5 fruit fly cellular contexts compared by ENCODE assay signal in the genomic region with DNA sequence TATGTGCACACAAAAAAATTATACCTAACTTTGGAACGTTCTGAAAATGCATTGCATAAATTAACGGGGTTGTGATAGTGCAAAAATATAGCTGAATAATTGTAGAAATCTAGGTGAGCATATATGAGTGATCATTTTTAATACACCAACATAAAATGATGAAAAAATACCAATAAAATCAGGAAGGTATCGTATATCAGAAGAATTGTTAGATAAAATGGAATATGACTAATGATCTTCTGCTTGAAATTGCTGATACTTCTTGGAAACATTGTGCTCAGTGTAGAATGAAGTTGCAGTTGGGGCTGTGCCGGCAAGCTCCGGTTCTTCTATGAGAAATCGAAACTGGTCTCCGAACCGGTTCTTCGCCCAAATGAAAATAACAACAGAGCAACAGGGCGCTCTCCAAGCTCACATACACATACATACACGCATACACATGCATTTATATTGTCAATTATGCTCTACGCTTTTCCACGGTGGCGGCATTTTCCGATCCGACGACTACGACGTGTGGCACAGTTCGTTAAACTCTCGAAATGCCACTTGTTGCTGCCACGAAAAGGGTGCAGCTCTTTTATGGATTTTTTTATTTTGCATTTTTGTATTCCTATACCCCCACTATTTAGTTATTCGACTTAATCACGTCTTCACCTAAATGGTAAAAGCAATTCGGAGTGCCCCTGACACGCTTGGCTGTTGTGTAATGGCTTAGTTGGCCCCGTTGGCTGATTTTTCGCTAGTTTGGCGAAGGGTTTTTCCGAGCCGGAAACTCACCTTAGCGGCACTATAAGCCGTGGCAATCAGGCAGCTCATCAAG.
TF ChIP-seq lines count a peak whose summit lies in the region.

No protein-coding gene starts in this region.

- TF ChIP-seq CTCF in whole organism, embryonic (GFP tag; optimal IDR thresholded peaks at IDR 0.05; lab: Kevin White, UChicago) = peak; percentile 43

TF ChIP-seq in whole organism, adult, 20 proteins besides CTCF, POLR2A, EP300 and RAD21 (continues in another document):
- TF ChIP-seq CG7101 (tag; optimal IDR thresholded peaks at IDR 0.05; lab: Kevin White, UChicago) (peak; percentile 68), toe (GFP tag; optimal IDR thresholded peaks at IDR 0.05; lab: Kevin White, UChicago) (no peak), cnc (optimal IDR thresholded peaks at IDR 0.05; lab: Kevin White, UChicago) (no peak), cic (GFP tag; optimal IDR thresholded peaks at IDR 0.05; lab: Kevin White, UChicago) (no peak), CG7045 (GFP tag; optimal IDR thresholded peaks at IDR 0.05; lab: Kevin White, UChicago) (peak; percentile 55), CG33017 (tag; optimal IDR thresholded peaks at IDR 0.05; lab: Kevin White, UChicago) (peak; percentile 5), bab1 (GFP tag; optimal IDR thresholded peaks at IDR 0.05; lab: Kevin White, UChicago) (peak; percentile 79), CG12768 (GFP tag; optimal IDR thresholded peaks at IDR 0.05; lab: Kevin White, UChicago) (no peak), pad (GFP tag; optimal IDR thresholded peaks at IDR 0.05; lab: Kevin White, UChicago) (peak; percentile 38), Hr96 (GFP tag; optimal IDR thresholded peaks at IDR 0.05; lab: Kevin White, UChicago) (peak; percentile 37), ovo (GFP tag; optimal IDR thresholded peaks at IDR 0.05; lab: Kevin White, UChicago) (peak; percentile 55), CG1620 (GFP tag; optimal IDR thresholded peaks at IDR 0.05; lab: Kevin White, UChicago) (peak; percentile 27), CG14711 (tag; optimal IDR thresholded peaks at IDR 0.05; lab: Kevin White, UChicago) (peak; percentile 63), tj (GFP tag; optimal IDR thresholded peaks at IDR 0.05; lab: Kevin White, UChicago) (peak; percentile 71), kay (GFP tag; lab: Kevin White, UChicago; ENCODE audit: borderline replicate concordance) (no peak), Mnt (GFP tag; optimal IDR thresholded peaks at IDR 0.05; lab: Kevin White, UChicago) (no peak)

TF ChIP-seq in whole organism, embryonic, 481 proteins besides CTCF, POLR2A, EP300 and RAD21 (continues in another document):
- TF ChIP-seq Kr (GFP tag; optimal IDR thresholded peaks at IDR 0.05; lab: Kevin White, UChicago) = no peak
- peak; percentile 86 for TF ChIP-seq HLH54F (GFP tag; optimal IDR thresholded peaks at IDR 0.05; lab: Kevin White, UChicago)
- TF ChIP-seq p53 (GFP tag; optimal IDR thresholded peaks at IDR 0.05; lab: Kevin White, UChicago) = peak; percentile 79
- no peak for TF ChIP-seq Dll (GFP tag; IDR thresholded peaks at IDR 0.05; lab: Robert Waterston, UW; ENCODE audit: partially characterized antibody)
- peak; percentile 76 for TF ChIP-seq crc (GFP tag; optimal IDR thresholded peaks at IDR 0.05; lab: Kevin White, UChicago)
- TF ChIP-seq CG8359 (GFP tag; optimal IDR thresholded peaks at IDR 0.05; lab: Kevin White, UChicago; ENCODE audit: borderline replicate concordance) = peak; percentile 68
- TF ChIP-seq CG12744 (GFP tag; optimal IDR thresholded peaks at IDR 0.05; lab: Kevin White, UChicago) = peak; percentile 86
- peak; percentile 74 for TF ChIP-seq pb (GFP tag; optimal IDR thresholded peaks at IDR 0.05; lab: Kevin White, UChicago)
- peak; percentile 74; the same call in 1 of the 2 replicates for TF ChIP-seq CG14014 (GFP tag; IDR thresholded peaks at IDR 0.05; lab: Robert Waterston, UW)
- peak; percentile 90 for TF ChIP-seq lmd (GFP tag; IDR thresholded peaks at IDR 0.05; lab: Robert Waterston, UW)
- no peak for TF ChIP-seq nerfin-2 (GFP tag; IDR thresholded peaks at IDR 0.05; lab: Robert Waterston, UW; ENCODE audit: partially characterized antibody)
- TF ChIP-seq CG12236 (GFP tag; optimal IDR thresholded peaks at IDR 0.05; lab: Kevin White, UChicago) = peak; percentile 80
- peak in 1 of 2 experiments; percentile 53 for TF ChIP-seq crp (GFP tag; optimal IDR thresholded peaks at IDR 0.05; lab: Kevin White, UChicago)
- TF ChIP-seq CG32532 (GFP tag; IDR thresholded peaks at IDR 0.05; lab: Robert Waterston, UW) = peak; percentile 89
- TF ChIP-seq CG17359 (tag; optimal IDR thresholded peaks at IDR 0.05; lab: Kevin White, UChicago) = peak; percentile 82

TF ChIP-seq in whole organism, prepupa, 60 proteins besides CTCF, POLR2A, EP300 and RAD21 (continues in another document):
- TF ChIP-seq Eip75B (GFP tag; optimal IDR thresholded peaks at IDR 0.05; lab: Kevin White, UChicago) = peak; percentile 97
- TF ChIP-seq Met (GFP tag; optimal IDR thresholded peaks at IDR 0.05; lab: Kevin White, UChicago) = peak; percentile 95
- TF ChIP-seq Blimp-1 (GFP tag; optimal IDR thresholded peaks at IDR 0.05; lab: Kevin White, UChicago) = peak; percentile 91
- TF ChIP-seq CG31627 (GFP tag; optimal IDR thresholded peaks at IDR 0.05; lab: Kevin White, UChicago) = peak; percentile 93
- peak; percentile 18 for TF ChIP-seq fkh (GFP tag; optimal IDR thresholded peaks at IDR 0.05; lab: Kevin White, UChicago)
- TF ChIP-seq Sox14 (GFP tag; optimal IDR thresholded peaks at IDR 0.05; lab: Kevin White, UChicago) = peak; percentile 96
- TF ChIP-seq Lpt (GFP tag; optimal IDR thresholded peaks at IDR 0.05; lab: Kevin White, UChicago) = peak; percentile 80
- TF ChIP-seq spab (GFP tag; optimal IDR thresholded peaks at IDR 0.05; lab: Kevin White, UChicago) = peak; percentile 92
- peak; percentile 95 for TF ChIP-seq CG10631 (GFP tag; optimal IDR thresholded peaks at IDR 0.05; lab: Kevin White, UChicago)
- TF ChIP-seq CG3919 (GFP tag; optimal IDR thresholded peaks at IDR 0.05; lab: Kevin White, UChicago) = peak; percentile 91
- peak; percentile 96 for TF ChIP-seq CG8632 (GFP tag; optimal IDR thresholded peaks at IDR 0.05; lab: Kevin White, UChicago)
- TF ChIP-seq CG1621 (tag; optimal IDR thresholded peaks at IDR 0.05; lab: Kevin White, UChicago) = peak; percentile 91
- TF ChIP-seq achi (GFP tag; optimal IDR thresholded peaks at IDR 0.05; lab: Kevin White, UChicago) = peak; percentile 93
- TF ChIP-seq CG15336 (GFP tag; IDR thresholded peaks at IDR 0.05; lab: Robert Waterston, UW) = peak; percentile 93
- TF ChIP-seq CG34406 (GFP tag; optimal IDR thresholded peaks at IDR 0.05; lab: Kevin White, UChicago) = peak; percentile 96
- TF ChIP-seq topi (GFP tag; optimal IDR thresholded peaks at IDR 0.05; lab: Kevin White, UChicago) = peak; percentile 93
- peak; percentile 51 for TF ChIP-seq Eip93F (GFP tag; optimal IDR thresholded peaks at IDR 0.05; lab: Kevin White, UChicago)

TF ChIP-seq in whole organism, pupa, 21 proteins besides CTCF, POLR2A, EP300 and RAD21 (continues in another document):
- TF ChIP-seq CG8159 (tag; optimal IDR thresholded peaks at IDR 0.05; lab: Kevin White, UChicago) (peak; percentile 95), rn (GFP tag; IDR thresholded peaks at IDR 0.05; lab: Robert Waterston, UW) (peak; percentile 71), CG14655 (GFP tag; optimal IDR thresholded peaks at IDR 0.05; lab: Kevin White, UChicago) (peak; percentile 95), fd96Ca (GFP tag; IDR thresholded peaks at IDR 0.05; lab: Robert Waterston, UW) (peak; percentile 64; the same call in 2 of the 3 replicates), D1 (tag; optimal IDR thresholded peaks at IDR 0.05; lab: Kevin White, UChicago) (peak; percentile 90), CG10348 (GFP tag; IDR thresholded peaks at IDR 0.05; lab: Robert Waterston, UW) (peak; percentile 64; the same call in 1 of the 2 replicates), CG12605 (GFP tag; IDR thresholded peaks at IDR 0.05; lab: Robert Waterston, UW) (peak; percentile 71; the same call in 1 of the 2 replicates), CG34367 (tag; optimal IDR thresholded peaks at IDR 0.05; lab: Kevin White, UChicago) (peak; percentile 91), Pif1B (GFP tag; optimal IDR thresholded peaks at IDR 0.05; lab: Kevin White, UChicago) (peak; percentile 94), Pif1A (GFP tag; optimal IDR thresholded peaks at IDR 0.05; lab: Kevin White, UChicago) (peak; percentile 92), CG8301 (tag; optimal IDR thresholded peaks at IDR 0.05; lab: Kevin White, UChicago) (peak; percentile 94), Ets98B (GFP tag; IDR thresholded peaks at IDR 0.05; lab: Robert Waterston, UW) (peak; percentile 80), CG13204 (GFP tag; optimal IDR thresholded peaks at IDR 0.05; lab: Kevin White, UChicago) (peak; percentile 90), CG9948 (tag; optimal IDR thresholded peaks at IDR 0.05; lab: Kevin White, UChicago) (peak; percentile 94), CG4496 (GFP tag; IDR thresholded peaks at IDR 0.05; lab: Robert Waterston, UW) (peak; percentile 90), Snoo (tag; optimal IDR thresholded peaks at IDR 0.05; lab: Kevin White, UChicago) (peak; percentile 90), gl (tag; optimal IDR thresholded peaks at IDR 0.05; lab: Kevin White, UChicago) (peak; percentile 77), EcR (GFP tag; optimal IDR thresholded peaks at IDR 0.05; lab: Kevin White, UChicago) (peak; percentile 79)

TF ChIP-seq in whole organism, wandering third instar larva, 38 proteins besides CTCF, POLR2A, EP300 and RAD21 (continues in another document):
- TF ChIP-seq psq (GFP tag; optimal IDR thresholded peaks at IDR 0.05; lab: Kevin White, UChicago) = peak; percentile 90
- peak; percentile 95 for TF ChIP-seq Sp1 (GFP tag; optimal IDR thresholded peaks at IDR 0.05; lab: Kevin White, UChicago)
- peak; percentile 80 for TF ChIP-seq brk (GFP tag; optimal IDR thresholded peaks at IDR 0.05; lab: Kevin White, UChicago)
- peak; percentile 76 for TF ChIP-seq CG32264 (GFP tag; optimal IDR thresholded peaks at IDR 0.05; lab: Kevin White, UChicago)
- no peak for TF ChIP-seq dl (GFP tag; optimal IDR thresholded peaks at IDR 0.05; lab: Kevin White, UChicago; ENCODE audit: insufficient read depth in 1 of 2, partially characterized antibody in 2 of 2)
- TF ChIP-seq woc (GFP tag; optimal IDR thresholded peaks at IDR 0.05; lab: Kevin White, UChicago) = peak; percentile 92
- peak; percentile 85 for TF ChIP-seq Jra (GFP tag; optimal IDR thresholded peaks at IDR 0.05; lab: Kevin White, UChicago)
- no peak for TF ChIP-seq lola (GFP tag; optimal IDR thresholded peaks at IDR 0.05; lab: Kevin White, UChicago)
- TF ChIP-seq sv (GFP tag; optimal IDR thresholded peaks at IDR 0.05; lab: Kevin White, UChicago) = peak; percentile 85
- TF ChIP-seq Hr83 (GFP tag; optimal IDR thresholded peaks at IDR 0.05; lab: Kevin White, UChicago; ENCODE audit: poor library complexity, severe bottlenecking) = no peak
- peak; percentile 91 for TF ChIP-seq Hnf4 (GFP tag; optimal IDR thresholded peaks at IDR 0.05; lab: Kevin White, UChicago)
- TF ChIP-seq Mio (GFP tag; optimal IDR thresholded peaks at IDR 0.05; lab: Kevin White, UChicago) = peak; percentile 24
- peak; percentile 95 for TF ChIP-seq fru (GFP tag; optimal IDR thresholded peaks at IDR 0.05; lab: Kevin White, UChicago)
- TF ChIP-seq Vsx2 (GFP tag; optimal IDR thresholded peaks at IDR 0.05; lab: Kevin White, UChicago; ENCODE audit: partially characterized antibody) = peak; percentile 47
- TF ChIP-seq CG9705 (GFP tag; optimal IDR thresholded peaks at IDR 0.05; lab: Kevin White, UChicago) = peak; percentile 81
- TF ChIP-seq sage (GFP tag; optimal IDR thresholded peaks at IDR 0.05; lab: Kevin White, UChicago) = peak; percentile 86
- peak; percentile 93 for TF ChIP-seq rgr (GFP tag; optimal IDR thresholded peaks at IDR 0.05; lab: Kevin White, UChicago)
- no peak for TF ChIP-seq Myc (optimal IDR thresholded peaks at IDR 0.05; lab: Kevin White, UChicago)
- peak; percentile 95 for TF ChIP-seq br (GFP tag; optimal IDR thresholded peaks at IDR 0.05; lab: Kevin White, UChicago)
